Worm (Caenorhabditis elegans): ENCODE data around the gene ZK675.4.

- TF ChIP-seq hlh-12 (tag; optimal IDR thresholded peaks at IDR 0.05): no peak
- no peak for TF ChIP-seq pbrm-1 (GFP tag; IDR thresholded peaks at IDR 0.05)
- no peak for TF ChIP-seq unc-62 (GFP tag; optimal IDR thresholded peaks at IDR 0.05)
- no peak for TF ChIP-seq nfya-2 (GFP tag; IDR thresholded peaks at IDR 0.05)
- no peak for TF ChIP-seq K12H6.12 (tag; optimal IDR thresholded peaks at IDR 0.05)
Observed at ce11 chrII:7930671-7931070, 19.6 kb downstream of the ZK675.4 start.
